Worm (Caenorhabditis elegans): ENCODE data around the gene cutl-1.

Gene cutl-1

ce11 chrV:13374532-13374931 lies 31.4 kb downstream of the cutl-1 start (continued):
- TF ChIP-seq nhr-12 (tag; optimal IDR thresholded peaks at IDR 0.05) (no peak), tbx-2 (tag; optimal IDR thresholded peaks at IDR 0.05) (peak; percentile 6), ztf-4 (tag; optimal IDR thresholded peaks at IDR 0.05) (no peak), ceh-28 (tag; optimal IDR thresholded peaks at IDR 0.05) (peak; percentile 56), ceh-9 (tag; optimal IDR thresholded peaks at IDR 0.05) (no peak), nhr-67 (tag; optimal IDR thresholded peaks at IDR 0.05) (no peak), zag-1 (tag; optimal IDR thresholded peaks at IDR 0.05) (no peak), nhr-25 (tag; optimal IDR thresholded peaks at IDR 0.05) (peak; percentile 93), unc-62 (GFP tag; optimal IDR thresholded peaks at IDR 0.05) (no peak), lsy-12 (tag; optimal IDR thresholded peaks at IDR 0.05) (peak; percentile 18), nhr-237 (tag; optimal IDR thresholded peaks at IDR 0.05) (no peak), lin-39 (tag; optimal IDR thresholded peaks at IDR 0.05) (no peak), ceh-16 (tag; optimal IDR thresholded peaks at IDR 0.05) (no peak), nfya-1 (tag; optimal IDR thresholded peaks at IDR 0.05; ENCODE audit: insufficient read depth) (no peak), eor-1 (tag; optimal IDR thresholded peaks at IDR 0.05) (no peak), nhr-43 (tag; optimal IDR thresholded peaks at IDR 0.05; ENCODE audit: poor library complexity, severe bottlenecking) (peak; percentile 49), nhr-11 (tag; optimal IDR thresholded peaks at IDR 0.05) (no peak), snpc-4 (tag; optimal IDR thresholded peaks at IDR 0.05) (no peak), unc-39 (tag; optimal IDR thresholded peaks at IDR 0.05) (no peak), daf-12 (tag; optimal IDR thresholded peaks at IDR 0.05) (no peak), ceh-82 (tag; optimal IDR thresholded peaks at IDR 0.05) (no peak)

- no peak for TF ChIP-seq R02D3.7 (tag; optimal IDR thresholded peaks at IDR 0.05)
- no peak for TF ChIP-seq nhr-11 (tag; optimal IDR thresholded peaks at IDR 0.05)
- TF ChIP-seq pqm-1 (tag; optimal IDR thresholded peaks at IDR 0.05): peak; percentile 70
- TF ChIP-seq egl-27 (tag; optimal IDR thresholded peaks at IDR 0.05): no peak
- TF ChIP-seq sea-2 (GFP tag; optimal IDR thresholded peaks at IDR 0.05): no peak
- no peak for TF ChIP-seq lin-39 (tag; optimal IDR thresholded peaks at IDR 0.05)
- TF ChIP-seq unc-39 (tag; optimal IDR thresholded peaks at IDR 0.05): no peak
- TF ChIP-seq nhr-77 (tag; optimal IDR thresholded peaks at IDR 0.05): no peak
- peak; percentile 64 for TF ChIP-seq pha-4 (tag; optimal IDR thresholded peaks at IDR 0.05)
- TF ChIP-seq elt-2 (tag; optimal IDR thresholded peaks at IDR 0.05): peak; percentile 98
- TF ChIP-seq ZK546.5 (tag; optimal IDR thresholded peaks at IDR 0.05): no peak
- no peak for TF ChIP-seq nhr-12 (tag; optimal IDR thresholded peaks at IDR 0.05)
- TF ChIP-seq aly-2 (tag; optimal IDR thresholded peaks at IDR 0.05): no peak
- no peak for TF ChIP-seq nhr-43 (tag; optimal IDR thresholded peaks at IDR 0.05; ENCODE audit: poor library complexity, severe bottlenecking)
- TF ChIP-seq elt-3 (tag; optimal IDR thresholded peaks at IDR 0.05): no peak
- TF ChIP-seq ceh-16 (tag; optimal IDR thresholded peaks at IDR 0.05): no peak
- no peak for TF ChIP-seq mml-1 (tag; optimal IDR thresholded peaks at IDR 0.05)
- TF ChIP-seq nhr-23 (tag; optimal IDR thresholded peaks at IDR 0.05): peak; percentile 67
- TF ChIP-seq eor-1 (tag; optimal IDR thresholded peaks at IDR 0.05): no peak
- no peak for TF ChIP-seq elt-1 (tag; optimal IDR thresholded peaks at IDR 0.05)
- peak; percentile 62 for TF ChIP-seq jun-1 (tag; optimal IDR thresholded peaks at IDR 0.05)
- no peak for TF ChIP-seq snpc-4 (tag; optimal IDR thresholded peaks at IDR 0.05)
- TF ChIP-seq nhr-28 (tag; optimal IDR thresholded peaks at IDR 0.05): no peak
Observed at ce11 chrV:13373643-13374042, 32.3 kb downstream of the cutl-1 start.

- TF ChIP-seq ama-1 (optimal IDR thresholded peaks at IDR 0.05) (no peak), pqm-1 (tag; optimal IDR thresholded peaks at IDR 0.05) (peak; percentile 66), ceh-9 (tag; optimal IDR thresholded peaks at IDR 0.05) (no peak), elt-2 (tag; optimal IDR thresholded peaks at IDR 0.05) (peak; percentile 93), jun-1 (tag; optimal IDR thresholded peaks at IDR 0.05) (no peak), fkh-2 (tag; optimal IDR thresholded peaks at IDR 0.05) (no peak), aly-2 (tag; optimal IDR thresholded peaks at IDR 0.05) (no peak)
Observed at ce11 chrV:13372821-13373220, 33.1 kb downstream of the cutl-1 start.

ce11 chrV:13371336-13371735 lies 34.6 kb downstream of the cutl-1 start:
- TF ChIP-seq unc-62 (GFP tag; optimal IDR thresholded peaks at IDR 0.05): peak; percentile 43
- peak; percentile 12 for TF ChIP-seq mdl-1 (tag; optimal IDR thresholded peaks at IDR 0.05)
- TF ChIP-seq elt-2 (tag; optimal IDR thresholded peaks at IDR 0.05): peak; percentile 1
- peak; percentile 99 for TF ChIP-seq nhr-25 (tag; optimal IDR thresholded peaks at IDR 0.05)
- TF ChIP-seq hmg-11 (tag; optimal IDR thresholded peaks at IDR 0.05): no peak
- peak; percentile 69 for TF ChIP-seq tbx-2 (tag; optimal IDR thresholded peaks at IDR 0.05)
- TF ChIP-seq elt-1 (tag; optimal IDR thresholded peaks at IDR 0.05): peak; percentile 57
- peak; percentile 86 for TF ChIP-seq nhr-43 (tag; optimal IDR thresholded peaks at IDR 0.05; ENCODE audit: poor library complexity, severe bottlenecking)
- TF ChIP-seq nhr-28 (tag; optimal IDR thresholded peaks at IDR 0.05): no peak
- peak; percentile 46 for TF ChIP-seq ceh-28 (tag; optimal IDR thresholded peaks at IDR 0.05)
- TF ChIP-seq lsy-12 (tag; optimal IDR thresholded peaks at IDR 0.05): peak; percentile 23
- no peak for TF ChIP-seq fkh-2 (tag; optimal IDR thresholded peaks at IDR 0.05)
- no peak for TF ChIP-seq ceh-9 (tag; optimal IDR thresholded peaks at IDR 0.05)
- no peak for TF ChIP-seq lin-15B (tag; optimal IDR thresholded peaks at IDR 0.05)
- peak; percentile 50 for TF ChIP-seq egl-27 (tag; optimal IDR thresholded peaks at IDR 0.05)
- TF ChIP-seq egl-5 (tag; optimal IDR thresholded peaks at IDR 0.05): peak; percentile 64
- TF ChIP-seq snpc-4 (tag; optimal IDR thresholded peaks at IDR 0.05): peak; percentile 13
- no peak for TF ChIP-seq nhr-77 (tag; optimal IDR thresholded peaks at IDR 0.05)
- TF ChIP-seq jun-1 (tag; optimal IDR thresholded peaks at IDR 0.05): peak; percentile 41
- peak; percentile 13 for TF ChIP-seq nfya-1 (tag; optimal IDR thresholded peaks at IDR 0.05; ENCODE audit: insufficient read depth)
- peak; percentile 99 for TF ChIP-seq nhr-23 (tag; optimal IDR thresholded peaks at IDR 0.05)
- peak in 2 of 3 experiments; percentile 59 to 81 for TF ChIP-seq elt-3 (tag; optimal IDR thresholded peaks at IDR 0.05)
- TF ChIP-seq eor-1 (tag; optimal IDR thresholded peaks at IDR 0.05): peak in 1 of 2 experiments; percentile 39
- no peak for TF ChIP-seq ceh-16 (tag; optimal IDR thresholded peaks at IDR 0.05)
- no peak for TF ChIP-seq pqm-1 (tag; optimal IDR thresholded peaks at IDR 0.05)

All from whole organism, L3 larva.